Fruit fly (Drosophila melanogaster) whole organism, embryonic: ENCODE measurements around the gene dtn.

Source experiments
- Ada2b ChIP-seq: fragments of 200-800 bp; sonication (Bioruptor generic); IDR thresholded peaks from 2 replicates; pipeline ENCODE4 v1.3.6; 2022; ENCODE audit warnings: missing biosample characterization, missing genetic modification characterization
- Atf6 ChIP-seq: fragments of 200-800 bp; sonication (Bioruptor generic); IDR thresholded peaks from 2 replicates; pipeline ENCODE4 v1.3.6; 2022; ENCODE audit warnings: missing biosample characterization, missing genetic modification characterization
- CG10209 ChIP-seq: fragments of 200-800 bp; sonication (Bioruptor generic); optimal IDR thresholded peaks from 3 replicates; lab custom pipeline; 2017; ENCODE audit warnings: missing biosample characterization, mild to moderate bottlenecking, missing genetic modification characterization, missing genetic modification reagents
- CG10366 ChIP-seq: fragments of 200-800 bp; sonication (Bioruptor generic); IDR thresholded peaks from 2 replicates; pipeline ENCODE4 v1.3.6; 2022; ENCODE audit warnings: missing biosample characterization, missing genetic modification characterization
- CG11504 ChIP-seq: fragments of 200-800 bp; sonication (Bioruptor generic); optimal IDR thresholded peaks from 3 replicates; lab custom pipeline; 2019; ENCODE audit warnings: missing biosample characterization, mild to moderate bottlenecking, missing genetic modification characterization, moderate library complexity
- CG12236 ChIP-seq: fragments of 200-800 bp; sonication (Bioruptor generic); optimal IDR thresholded peaks from 2 replicates; lab custom pipeline; 2016; ENCODE audit warnings: missing biosample characterization, missing genetic modification characterization
- CG14667 ChIP-seq: fragments of 200-800 bp; sonication (Bioruptor generic); IDR thresholded peaks from 2 replicates; pipeline ENCODE4 v1.3.6; 2022; ENCODE audit warnings: missing biosample characterization, missing genetic modification characterization
- CG18619 ChIP-seq: fragments of 200-800 bp; sonication (Bioruptor generic); optimal IDR thresholded peaks from 3 replicates; lab custom pipeline; 2017; ENCODE audit warnings: missing biosample characterization, mild to moderate bottlenecking, missing genetic modification characterization
- CG31224 ChIP-seq: fragments of 200-800 bp; sonication (Bioruptor generic); IDR thresholded peaks from 2 replicates; pipeline ENCODE4 v1.3.6; 2022; ENCODE audit warnings: missing biosample characterization, missing genetic modification characterization
- CG31441 ChIP-seq: fragments of 200-800 bp; sonication (Bioruptor generic); IDR thresholded peaks from 2 replicates; pipeline ENCODE4 v1.3.6; 2022; ENCODE audit warnings: missing biosample characterization, missing genetic modification characterization
- CG33213 ChIP-seq: fragments of 200-800 bp; sonication (Bioruptor generic); optimal IDR thresholded peaks from 3 replicates; lab custom pipeline; 2016; ENCODE audit warnings: missing biosample characterization, missing genetic modification characterization
- CG34376 ChIP-seq: fragments of 200-800 bp; sonication (Bioruptor generic); optimal IDR thresholded peaks from 2 replicates; lab custom pipeline; 2018; ENCODE audit warnings: missing biosample characterization, mild to moderate bottlenecking, missing genetic modification characterization
- CG4328 ChIP-seq: fragments of 200-800 bp; sonication (Bioruptor generic); optimal IDR thresholded peaks from 3 replicates; lab custom pipeline; 2017; ENCODE audit warnings: missing biosample characterization, missing genetic modification reagents, missing genetic modification characterization
- CG5953 ChIP-seq: fragments of 200-800 bp; sonication (Bioruptor generic); IDR thresholded peaks from 2 replicates; pipeline ENCODE4 v1.3.6; 2022; ENCODE audit warnings: missing biosample characterization, missing genetic modification characterization
- CG6175 ChIP-seq: fragments of 200-800 bp; sonication (Bioruptor generic); IDR thresholded peaks from 3 replicates; pipeline ENCODE4 v1.3.6; 2022; ENCODE audit warnings: missing biosample characterization, missing genetic modification characterization
- CG7372 ChIP-seq: fragments of 200-800 bp; sonication (Bioruptor generic); IDR thresholded peaks from 2 replicates; pipeline ENCODE4 v1.3.6; 2022; ENCODE audit warnings: missing biosample characterization, missing genetic modification characterization
- CG7786 ChIP-seq: fragments of 200-800 bp; sonication (Bioruptor generic); optimal IDR thresholded peaks from 2 replicates; lab custom pipeline; 2016; ENCODE audit warnings: missing biosample characterization, missing genetic modification characterization
- CG8290 ChIP-seq, 3 experiments: fragments of 200-800 bp; sonication (Bioruptor generic); optimal IDR thresholded peaks; 2 replicates each; lab custom pipeline; 2016 to 2019; ENCODE audit warnings: missing biosample characterization in 3 of 3, missing genetic modification characterization in 3 of 3, mild to moderate bottlenecking in 2 of 3, moderate library complexity in 1 of 3
- CG9727 ChIP-seq: fragments of 200-800 bp; sonication (Bioruptor generic); optimal IDR thresholded peaks from 3 replicates; lab custom pipeline; 2017; ENCODE audit warnings: missing biosample characterization, mild to moderate bottlenecking, missing genetic modification characterization
- Dbx ChIP-seq: fragments of 200-800 bp; sonication (Bioruptor generic); IDR thresholded peaks from 3 replicates; pipeline ENCODE4 v1.3.6; 2022; ENCODE audit warnings: missing biosample characterization, missing genetic modification characterization
- Dip3 ChIP-seq: fragments of 200-800 bp; sonication (Bioruptor generic); optimal IDR thresholded peaks from 3 replicates; lab custom pipeline; 2016; ENCODE audit warnings: missing biosample characterization, missing genetic modification characterization
- E2f1 ChIP-seq: fragments of 200-800 bp; sonication (Bioruptor generic); IDR thresholded peaks from 2 replicates; pipeline ENCODE4 v1.3.6; 2022; ENCODE audit warnings: missing biosample characterization, missing genetic modification characterization
- E2f2 ChIP-seq: fragments of 200-800 bp; sonication (Bioruptor generic); IDR thresholded peaks from 2 replicates; pipeline ENCODE4 v1.3.6; 2022; ENCODE audit warnings: missing biosample characterization, missing genetic modification characterization
- ERR ChIP-seq: fragments of 200-800 bp; sonication (Bioruptor generic); optimal IDR thresholded peaks from 2 replicates; lab custom pipeline; 2016; ENCODE audit warnings: missing biosample characterization, missing genetic modification characterization
- Fer1 ChIP-seq: fragments of 200-800 bp; sonication (Bioruptor generic); optimal IDR thresholded peaks from 2 replicates; lab custom pipeline; 2017; ENCODE audit warnings: missing biosample characterization, mild to moderate bottlenecking, missing genetic modification characterization
- Fer3 ChIP-seq: fragments of 200-800 bp; sonication (Bioruptor generic); optimal IDR thresholded peaks from 2 replicates; lab custom pipeline; 2018; ENCODE audit warnings: missing biosample characterization, mild to moderate bottlenecking, missing genetic modification characterization, moderate library complexity
- Hmr ChIP-seq: fragments of 200-800 bp; sonication (Bioruptor generic); optimal IDR thresholded peaks from 3 replicates; lab custom pipeline; 2017; ENCODE audit warnings: mild to moderate bottlenecking, missing biosample characterization, missing genetic modification reagents, missing genetic modification characterization
- Myb ChIP-seq: fragments of 200-800 bp; sonication (Bioruptor generic); optimal IDR thresholded peaks from 2 replicates; lab custom pipeline; 2016; ENCODE audit warnings: missing biosample characterization, missing genetic modification characterization
- PHDP ChIP-seq: fragments of 200-800 bp; sonication (Bioruptor generic); optimal IDR thresholded peaks from 3 replicates; lab custom pipeline; 2018; ENCODE audit warnings: missing biosample characterization, mild to moderate bottlenecking, missing genetic modification characterization, moderate library complexity
- Ptx1 ChIP-seq: fragments of 200-800 bp; sonication (Bioruptor generic); IDR thresholded peaks from 2 replicates; pipeline ENCODE4 v1.3.6; 2022; ENCODE audit warnings: missing biosample characterization, missing genetic modification characterization
- Trl ChIP-seq, 3 experiments: fragments of >200 bp in 2 of 3; fragments of 200-800 bp in 1 of 3; sonication (Bioruptor generic) in 1 of 3; optimal IDR thresholded peaks; 2 replicates in 1 of 3; 3 replicates in 2 of 3; lab custom pipeline; 2016 to 2017; ENCODE audit warnings: missing biosample characterization in 1 of 3, missing genetic modification characterization in 1 of 3
- YL-1 ChIP-seq: fragments of 200-800 bp; sonication (Bioruptor generic); optimal IDR thresholded peaks from 3 replicates; lab custom pipeline; 2017; ENCODE audit warnings: missing biosample characterization, mild to moderate bottlenecking, missing genetic modification characterization
- az2 ChIP-seq: fragments of 200-800 bp; sonication (Bioruptor generic); optimal IDR thresholded peaks from 3 replicates; lab custom pipeline; 2016; ENCODE audit warnings: missing biosample characterization, missing genetic modification characterization
- bcd ChIP-seq: fragments of 200-800 bp; sonication (Bioruptor generic); optimal IDR thresholded peaks from 2 replicates; lab custom pipeline; 2017; ENCODE audit warnings: missing biosample characterization, mild to moderate bottlenecking, missing genetic modification characterization
- bsh ChIP-seq, 2 experiments: fragments of 200-800 bp; sonication (Bioruptor generic); optimal IDR thresholded peaks; 2 replicates each; lab custom pipeline; 2017 to 2018; ENCODE audit warnings: mild to moderate bottlenecking in 2 of 2, missing biosample characterization in 2 of 2, missing genetic modification characterization in 2 of 2, moderate library complexity in 1 of 2
- danr ChIP-seq: fragments of 200-800 bp; sonication (Bioruptor generic); IDR thresholded peaks from 2 replicates; pipeline ENCODE4 v1.3.6; 2022; ENCODE audit warnings: missing biosample characterization, missing genetic modification characterization
- dimm ChIP-seq: fragments of 200-800 bp; sonication (Bioruptor generic); IDR thresholded peaks from 2 replicates; pipeline ENCODE4 v1.3.6; 2022; ENCODE audit warnings: missing biosample characterization, missing genetic modification characterization
- dysf ChIP-seq: fragments of 200-800 bp; sonication (Bioruptor generic); IDR thresholded peaks from 3 replicates; pipeline ENCODE4 v1.3.6; 2022; ENCODE audit warnings: missing biosample characterization, missing genetic modification characterization
- fd96Cb ChIP-seq: fragments of 200-800 bp; sonication (Bioruptor generic); optimal IDR thresholded peaks from 2 replicates; lab custom pipeline; 2018; ENCODE audit warnings: missing biosample characterization, mild to moderate bottlenecking, missing genetic modification characterization, moderate library complexity
- lab ChIP-seq: fragments of 200-800 bp; sonication (Bioruptor generic); optimal IDR thresholded peaks from 3 replicates; lab custom pipeline; 2017; ENCODE audit warnings: missing biosample characterization, missing genetic modification characterization, mild to moderate bottlenecking, moderate library complexity, missing genetic modification reagents
- lmd ChIP-seq: fragments of 200-800 bp; sonication (Bioruptor generic); IDR thresholded peaks from 2 replicates; pipeline ENCODE4 v1.3.6; 2022; ENCODE audit warnings: missing biosample characterization, missing genetic modification characterization
- repo ChIP-seq: fragments of 200-800 bp; sonication (Bioruptor generic); optimal IDR thresholded peaks from 2 replicates; lab custom pipeline; 2016; ENCODE audit warnings: missing biosample characterization, missing genetic modification characterization
- scrt ChIP-seq: fragments of 200-800 bp; sonication (Bioruptor generic); optimal IDR thresholded peaks from 2 replicates; lab custom pipeline; 2018; ENCODE audit warnings: missing biosample characterization, mild to moderate bottlenecking, missing genetic modification characterization, moderate library complexity
- sd ChIP-seq: fragments of 200-800 bp; sonication (Bioruptor generic); optimal IDR thresholded peaks from 3 replicates; lab custom pipeline; 2018; ENCODE audit warnings: missing biosample characterization, mild to moderate bottlenecking, missing genetic modification characterization, moderate library complexity
- sens ChIP-seq: fragments of 200-800 bp; sonication (Bioruptor generic); peaks from one replicate; lab custom pipeline; 2016; ENCODE audit warnings: missing biosample characterization, missing genetic modification characterization
- slbo ChIP-seq: fragments of 200-800 bp; sonication (Bioruptor generic); IDR thresholded peaks from 2 replicates; pipeline ENCODE4 v1.3.6; 2022; ENCODE audit warnings: missing biosample characterization, missing genetic modification characterization
- ssp ChIP-seq: fragments of 200-800 bp; sonication (Bioruptor generic); IDR thresholded peaks from 2 replicates; pipeline ENCODE4 v1.3.6; 2022; ENCODE audit warnings: missing biosample characterization, missing genetic modification characterization
- sug ChIP-seq: fragments of 200-800 bp; optimal IDR thresholded peaks from 2 replicates; lab custom pipeline; 2019; ENCODE audit warnings: missing biosample characterization, mild to moderate bottlenecking, missing genetic modification characterization, moderate library complexity
- tgo ChIP-seq: fragments of 200-800 bp; sonication (Bioruptor generic); IDR thresholded peaks from 3 replicates; pipeline ENCODE4 v1.3.6; 2022; ENCODE audit warnings: missing biosample characterization, missing genetic modification characterization
- z ChIP-seq: fragments of 200-800 bp; sonication (Bioruptor generic); IDR thresholded peaks from 3 replicates; pipeline ENCODE4 v1.3.6; 2022; ENCODE audit warnings: missing biosample characterization, missing genetic modification characterization

Gene dtn

DNA sequence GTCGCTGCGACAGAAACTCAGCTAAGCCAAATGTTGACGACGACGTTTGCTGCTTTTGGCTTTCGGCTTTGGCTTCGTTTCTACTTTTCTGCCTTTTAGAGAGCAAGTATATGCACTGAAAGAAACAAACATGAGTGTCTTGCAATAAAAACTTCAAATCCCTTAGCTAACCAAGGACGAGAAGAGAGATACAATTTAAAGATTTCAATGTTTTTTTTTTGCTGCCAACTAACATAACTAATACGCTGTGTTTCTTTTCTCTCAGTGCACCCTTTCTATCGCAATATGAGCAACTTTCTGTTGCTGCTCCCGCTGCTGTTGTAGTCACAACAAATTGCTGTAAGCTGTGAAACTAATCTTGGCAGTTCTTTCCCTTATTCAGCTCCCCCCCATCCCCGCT lies 46.0 kb upstream of the dtn start (continued):
- TF ChIP-seq CG10366 (GFP tag; lab: Robert Waterston, UW) (peak; percentile 28; the same call in 1 of the 2 replicates), CG31441 (GFP tag; lab: Robert Waterston, UW) (0 out of 2 replicates have a peak, but pooled peaks have one; percentile 30), az2 (GFP tag; lab: Kevin White, UChicago) (peak; percentile 15), PHDP (tag; lab: Kevin White, UChicago) (peak; percentile 11), CG6175 (GFP tag; lab: Robert Waterston, UW) (0 out of 3 replicates have a peak, but pooled peaks have one; percentile 19), CG10209 (GFP tag; lab: Kevin White, UChicago) (peak; percentile 12), CG31224 (GFP tag; lab: Robert Waterston, UW) (no peak), tgo (GFP tag; lab: Robert Waterston, UW) (peak; percentile 57; the same call in 2 of the 3 replicates), E2f1 (GFP tag; lab: Robert Waterston, UW) (peak; percentile 48), dimm (0 out of 2 replicates have a peak, but pooled peaks have one; percentile 6), danr (GFP tag; lab: Robert Waterston, UW) (0 out of 2 replicates have a peak, but pooled peaks have one; percentile 30), lab (GFP tag; lab: Kevin White, UChicago) (peak; percentile 63), bsh (GFP tag; optimal IDR thresholded peaks at IDR 0.05; lab: Kevin White, UChicago) (peak in 1 of 2 experiments; percentile 36), sug (tag; lab: Kevin White, UChicago) (no peak), sens (GFP tag; lab: Kevin White, UChicago) (peak; percentile 83), Hmr (GFP tag; lab: Kevin White, UChicago) (peak; percentile 19), bcd (GFP tag; lab: Kevin White, UChicago) (peak; percentile 29), CG4328 (no peak), ERR (GFP tag; lab: Kevin White, UChicago) (no peak), Dip3 (GFP tag; lab: Kevin White, UChicago) (peak; percentile 17), Fer1 (GFP tag; lab: Kevin White, UChicago) (peak; percentile 55), CG7372 (GFP tag; lab: Robert Waterston, UW) (0 out of 2 replicates have a peak, but pooled peaks have one; percentile 7), Dbx (GFP tag; lab: Robert Waterston, UW) (0 out of 3 replicates have a peak, but pooled peaks have one; percentile 45), Myb (GFP tag; lab: Kevin White, UChicago) (peak; percentile 9), CG18619 (GFP tag; lab: Kevin White, UChicago) (no peak), Fer3 (tag; lab: Kevin White, UChicago) (peak; percentile 45), ssp (GFP tag; lab: Robert Waterston, UW) (0 out of 2 replicates have a peak, but pooled peaks have one; percentile 27), sd (tag; lab: Kevin White, UChicago) (no peak), CG12236 (no peak), Atf6 (GFP tag; lab: Robert Waterston, UW) (peak; percentile 43; the same call in 1 of the 2 replicates), CG33213 (GFP tag; lab: Kevin White, UChicago) (peak; percentile 3), YL-1 (no peak), Trl (optimal IDR thresholded peaks at IDR 0.05; lab: Kevin White, UChicago) (no peak), Trl (GFP tag; optimal IDR thresholded peaks at IDR 0.05; lab: Kevin White, UChicago) (peak; percentile 26), z (GFP tag; lab: Robert Waterston, UW) (no peak), lmd (GFP tag; lab: Robert Waterston, UW) (peak; percentile 47; the same call in 1 of the 2 replicates), slbo (peak; percentile 49), CG5953 (GFP tag; lab: Robert Waterston, UW) (0 out of 2 replicates have a peak, but pooled peaks have one; percentile 25), fd96Cb (peak; percentile 23), CG8290 (GFP tag; optimal IDR thresholded peaks at IDR 0.05; lab: Kevin White, UChicago) (no peak), CG8290 (tag; optimal IDR thresholded peaks at IDR 0.05; lab: Kevin White, UChicago) (peak in 1 of 2 experiments; percentile 33), Ptx1 (GFP tag; lab: Robert Waterston, UW) (peak; percentile 58; the same call in 1 of the 2 replicates), repo (no peak), CG9727 (GFP tag; lab: Kevin White, UChicago) (peak; percentile 26), CG7786 (GFP tag; lab: Kevin White, UChicago) (no peak), E2f2 (0 out of 2 replicates have a peak, but pooled peaks have one; percentile 10), dysf (peak; percentile 55), Ada2b (GFP tag; lab: Robert Waterston, UW) (peak; percentile 72), CG11504 (tag; lab: Kevin White, UChicago) (peak; percentile 70), CG14667 (0 out of 2 replicates have a peak, but pooled peaks have one; percentile 40), CG34376 (GFP tag; lab: Kevin White, UChicago) (peak; percentile 11), scrt (GFP tag; lab: Kevin White, UChicago) (peak; percentile 28)
